Worm (Caenorhabditis elegans): ENCODE data around the gene F56D2.5.

- no peak for TF ChIP-seq saeg-2 (GFP tag; IDR thresholded peaks at IDR 0.05)
- no peak for TF ChIP-seq daf-16 (GFP tag; optimal IDR thresholded peaks at IDR 0.05)
- no peak for TF ChIP-seq daf-16 (tag; optimal IDR thresholded peaks at IDR 0.05)
- TF ChIP-seq egl-27 (tag; optimal IDR thresholded peaks at IDR 0.05) = no peak
- no peak for TF ChIP-seq ama-1 (optimal IDR thresholded peaks at IDR 0.05)
These were observed 5.7 kb upstream of the F56D2.5 start, which contains the start of gene F56D2.2 for ce11 chrIII:5586925-5587324.

Measured in whole organism, L4 larva.